Worm (Caenorhabditis elegans) whole organism, L3 larva: Measurements from ENCODE around the gene T26C5.5.
A peak's percentile ranks its signal among the peaks of the same experiment; 100 is the strongest.

Experiments
- R02D3.7 ChIP-seq: fragments of 150-350 bp; optimal IDR thresholded peaks from 2 replicates; lab custom pipeline; 2014; ENCODE audit warnings: missing biosample characterization, missing genetic modification characterization
- ZK546.5 ChIP-seq: sonication (generic microtip); optimal IDR thresholded peaks from 2 replicates; lab custom pipeline; 2017; ENCODE audit warnings: missing biosample characterization, missing genetic modification characterization
- aly-2 ChIP-seq: fragments of 150-350 bp; optimal IDR thresholded peaks from 2 replicates; lab custom pipeline; 2014; ENCODE audit warnings: missing biosample characterization, missing genetic modification characterization
- ama-1 ChIP-seq: fragments of 150-350 bp; optimal IDR thresholded peaks from 2 replicates; lab custom pipeline; 2018
- ceh-28 ChIP-seq: fragments of 150-350 bp; optimal IDR thresholded peaks from 2 replicates; lab custom pipeline; 2014; ENCODE audit warnings: missing biosample characterization, missing genetic modification reagents, missing genetic modification characterization
- ceh-82 ChIP-seq: fragments of 150-350 bp; optimal IDR thresholded peaks from 2 replicates; lab custom pipeline; 2014; ENCODE audit warnings: missing biosample characterization, missing genetic modification characterization
- ceh-9 ChIP-seq: sonication (generic microtip); optimal IDR thresholded peaks from 2 replicates; lab custom pipeline; 2018; ENCODE audit warnings: missing biosample characterization, missing genetic modification characterization
- egl-27 ChIP-seq: sonication (generic microtip); optimal IDR thresholded peaks from 4 replicates; lab custom pipeline; 2017; ENCODE audit warnings: missing biosample characterization, missing genetic modification reagents, missing genetic modification characterization
- egl-5 ChIP-seq: fragments of 150-350 bp; optimal IDR thresholded peaks from 2 replicates; lab custom pipeline; 2017; ENCODE audit warnings: missing biosample characterization, missing genetic modification reagents, missing genetic modification characterization, inconsistent platforms
- elt-1 ChIP-seq: fragments of 150-350 bp; optimal IDR thresholded peaks from 2 replicates; lab custom pipeline; 2014; ENCODE audit warnings: missing biosample characterization, missing genetic modification characterization
- elt-2 ChIP-seq: sonication (generic microtip); optimal IDR thresholded peaks from 2 replicates; lab custom pipeline; 2016; ENCODE audit warnings: missing genetic modification reagents, mild to moderate bottlenecking, missing genetic modification characterization, missing compliant biosample characterization
- elt-3 ChIP-seq, 3 experiments: fragments of 150-350 bp in 1 of 3; sonication (generic microtip) in 2 of 3; optimal IDR thresholded peaks; 2 replicates in 2 of 3; 4 replicates in 1 of 3; lab custom pipeline; 2014 to 2017; ENCODE audit warnings: missing biosample characterization in 3 of 3, missing genetic modification characterization in 3 of 3
- eor-1 ChIP-seq, 2 experiments: fragments of 150-350 bp; optimal IDR thresholded peaks; 2 replicates each; lab custom pipeline; 2014 to 2018; ENCODE audit warnings: missing biosample characterization in 2 of 2, missing genetic modification characterization in 2 of 2
- fkh-10 ChIP-seq: sonication (generic microtip); optimal IDR thresholded peaks from 2 replicates; lab custom pipeline; 2017; ENCODE audit warnings: missing biosample characterization, missing genetic modification reagents, missing genetic modification characterization
- fos-1 ChIP-seq: fragments of 150-350 bp; optimal IDR thresholded peaks from 2 replicates; lab custom pipeline; 2014; ENCODE audit warnings: missing biosample characterization, missing genetic modification characterization
- hmg-11 ChIP-seq: sonication (generic microtip); optimal IDR thresholded peaks from 2 replicates; lab custom pipeline; 2016; ENCODE audit warnings: missing genetic modification characterization, missing compliant biosample characterization
- lin-15B ChIP-seq: fragments of 150-350 bp; optimal IDR thresholded peaks from 2 replicates; lab custom pipeline; 2014; ENCODE audit warnings: missing biosample characterization, missing genetic modification characterization
- lin-39 ChIP-seq: fragments of 150-350 bp; optimal IDR thresholded peaks from 2 replicates; lab custom pipeline; 2018; ENCODE audit warnings: missing biosample characterization, missing genetic modification reagents, missing genetic modification characterization
- mml-1 ChIP-seq: fragments of 150-350 bp; sonication (generic microtip); optimal IDR thresholded peaks from 3 replicates; lab custom pipeline; 2014; ENCODE audit warnings: missing biosample characterization, missing genetic modification characterization
- nfya-1 ChIP-seq: sonication (generic microtip); optimal IDR thresholded peaks from 2 replicates; lab custom pipeline; 2017; ENCODE audit warnings: missing genetic modification characterization, mild to moderate bottlenecking, missing compliant biosample characterization, antibody characterized with exemption, moderate library complexity; ENCODE audit not compliant: insufficient read depth
- nhr-11 ChIP-seq: fragments of 150-350 bp; optimal IDR thresholded peaks from 2 replicates; lab custom pipeline; 2014; ENCODE audit warnings: missing biosample characterization, missing genetic modification characterization
- nhr-12 ChIP-seq: fragments of 150-350 bp; optimal IDR thresholded peaks from 2 replicates; lab custom pipeline; 2014; ENCODE audit warnings: missing biosample characterization, missing genetic modification characterization
- nhr-23 ChIP-seq: fragments of 150-350 bp; optimal IDR thresholded peaks from 2 replicates; lab custom pipeline; 2014; ENCODE audit warnings: missing biosample characterization, missing genetic modification reagents, missing genetic modification characterization
- nhr-237 ChIP-seq: fragments of 150-350 bp; optimal IDR thresholded peaks from 2 replicates; lab custom pipeline; 2014; ENCODE audit warnings: missing biosample characterization, missing genetic modification characterization
- nhr-25 ChIP-seq: sonication (generic microtip); optimal IDR thresholded peaks from 2 replicates; lab custom pipeline; 2017; ENCODE audit warnings: missing biosample characterization, missing genetic modification characterization
- nhr-43 ChIP-seq: sonication (generic microtip); optimal IDR thresholded peaks from 2 replicates; lab custom pipeline; 2016; ENCODE audit warnings: mild to moderate bottlenecking, missing genetic modification characterization, missing compliant biosample characterization; ENCODE audit not compliant: poor library complexity, severe bottlenecking
- nhr-76 ChIP-seq: fragments of 150-350 bp; sonication (generic microtip); optimal IDR thresholded peaks from 5 replicates; lab custom pipeline; 2014; ENCODE audit warnings: missing biosample characterization, missing genetic modification characterization
- nhr-77 ChIP-seq: fragments of 150-350 bp; optimal IDR thresholded peaks from 2 replicates; lab custom pipeline; 2014; ENCODE audit warnings: missing biosample characterization, missing genetic modification characterization
- pha-4 ChIP-seq: fragments of 150-350 bp; optimal IDR thresholded peaks from 2 replicates; lab custom pipeline; 2014; ENCODE audit warnings: missing biosample characterization, missing genetic modification reagents, missing genetic modification characterization
- pqm-1 ChIP-seq: fragments of 150-350 bp; optimal IDR thresholded peaks from 2 replicates; lab custom pipeline; 2017; ENCODE audit warnings: missing biosample characterization, missing genetic modification characterization, inconsistent platforms
- sea-2 ChIP-seq: fragments of 150-350 bp; sonication (generic microtip); optimal IDR thresholded peaks from 4 replicates; lab custom pipeline; 2014; ENCODE audit warnings: missing biosample characterization, missing genetic modification reagents, missing genetic modification characterization
- skn-1 ChIP-seq: fragments of 150-350 bp; optimal IDR thresholded peaks from 2 replicates; lab custom pipeline; 2014; ENCODE audit warnings: missing biosample characterization, missing genetic modification characterization
- snpc-4 ChIP-seq: fragments of 150-350 bp; optimal IDR thresholded peaks from 2 replicates; lab custom pipeline; 2014; ENCODE audit warnings: missing biosample characterization, missing genetic modification characterization
- tbx-2 ChIP-seq: sonication (generic microtip); optimal IDR thresholded peaks from 2 replicates; lab custom pipeline; 2016; ENCODE audit warnings: mild to moderate bottlenecking, missing genetic modification characterization, missing compliant biosample characterization
- unc-39 ChIP-seq: sonication (generic microtip); optimal IDR thresholded peaks from 4 replicates; lab custom pipeline; 2017; ENCODE audit warnings: missing biosample characterization, missing genetic modification characterization
- unc-62 ChIP-seq: fragments of 150-350 bp; sonication (generic microtip); optimal IDR thresholded peaks from 4 replicates; lab custom pipeline; 2014; ENCODE audit warnings: missing biosample characterization, missing genetic modification reagents, missing genetic modification characterization
- zag-1 ChIP-seq: fragments of 150-350 bp; optimal IDR thresholded peaks from 2 replicates; lab custom pipeline; 2014; ENCODE audit warnings: missing biosample characterization, missing genetic modification characterization
- ztf-11 ChIP-seq: fragments of 150-350 bp; optimal IDR thresholded peaks from 2 replicates; lab custom pipeline; 2014; ENCODE audit warnings: missing biosample characterization, missing genetic modification characterization
- ztf-4 ChIP-seq: fragments of 150-350 bp; optimal IDR thresholded peaks from 2 replicates; lab custom pipeline; 2014; ENCODE audit warnings: missing biosample characterization, missing genetic modification characterization

Gene T26C5.5

DNA sequence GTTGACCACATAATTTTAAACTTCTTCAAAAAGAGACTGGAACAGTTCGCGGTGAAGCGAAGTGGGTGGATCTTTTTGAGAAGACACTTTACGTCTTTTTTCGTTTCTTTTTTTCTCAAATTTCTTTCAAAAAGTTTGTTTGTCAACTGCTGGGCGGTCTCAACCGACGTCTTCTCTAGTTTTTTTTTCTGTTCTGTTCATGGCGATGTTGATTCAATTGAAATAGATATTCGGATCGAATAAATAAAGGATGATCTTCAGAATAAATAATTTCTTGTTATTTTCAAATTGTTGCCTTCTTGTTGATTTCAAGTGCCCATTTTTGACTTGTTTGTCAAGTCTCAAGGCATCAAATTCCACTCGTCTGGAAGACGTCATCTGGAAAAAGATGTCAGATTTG, 3.9 kb upstream of the T26C5.5 start, which contains the start of gene T26C5.4:
Gene T26C5.4 (minus strand): TSS at position 101 of the 400 bp plus-strand sequence.
- TF ChIP-seq egl-5 (no peak), R02D3.7 (tag; lab: Kevin White, UChicago) (no peak), sea-2 (GFP tag; lab: Kevin White, UChicago) (no peak), ZK546.5 (tag; lab: Kevin White, UChicago) (no peak), unc-39 (tag; lab: Kevin White, UChicago) (no peak), eor-1 (tag; optimal IDR thresholded peaks at IDR 0.05; lab: Kevin White, UChicago) (no peak), nhr-23 (tag; lab: Kevin White, UChicago) (no peak), nhr-25 (tag; lab: Kevin White, UChicago) (no peak), unc-62 (no peak), nhr-43 (tag; lab: Kevin White, UChicago) (no peak), elt-1 (tag; lab: Kevin White, UChicago) (no peak), ztf-11 (tag; lab: Kevin White, UChicago) (no peak), fkh-10 (GFP tag; lab: Kevin White, UChicago) (no peak), lin-15B (tag; lab: Kevin White, UChicago) (no peak), nfya-1 (tag; lab: Kevin White, UChicago) (no peak), skn-1 (tag; lab: Kevin White, UChicago) (no peak)

DNA sequence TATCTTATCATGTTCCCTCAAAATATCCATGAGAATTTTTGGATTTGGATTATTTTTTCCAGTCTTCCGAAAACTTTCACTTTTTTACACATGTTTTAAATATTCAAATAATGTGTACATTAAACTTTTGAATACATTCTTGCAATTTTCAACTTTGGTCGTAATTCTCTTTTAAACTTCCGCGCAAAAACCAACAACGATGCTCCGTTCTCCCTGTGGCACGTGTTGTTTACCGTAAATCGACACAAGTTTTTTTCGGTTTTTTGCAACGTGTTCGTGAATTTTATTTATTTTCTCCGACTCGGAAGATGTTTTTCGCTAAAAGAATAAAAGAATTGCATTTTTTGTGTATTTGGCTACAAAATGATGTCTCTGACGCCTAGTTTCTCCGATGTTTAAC, 3.7 kb downstream of the T26C5.5 start:
- TF ChIP-seq elt-3 (tag; optimal IDR thresholded peaks at IDR 0.05; lab: Kevin White, UChicago): no peak
- TF ChIP-seq fkh-10 (GFP tag; lab: Kevin White, UChicago): no peak
- no peak for TF ChIP-seq ZK546.5 (tag; lab: Kevin White, UChicago)
- TF ChIP-seq unc-39 (tag; lab: Kevin White, UChicago): no peak
- no peak for TF ChIP-seq nhr-11 (tag; lab: Kevin White, UChicago)
- TF ChIP-seq nhr-77 (tag; lab: Kevin White, UChicago): no peak
- TF ChIP-seq egl-27: no peak
- TF ChIP-seq tbx-2 (tag; lab: Kevin White, UChicago): no peak
- no peak for TF ChIP-seq pqm-1
- TF ChIP-seq eor-1 (tag; optimal IDR thresholded peaks at IDR 0.05; lab: Kevin White, UChicago): no peak
- no peak for TF ChIP-seq fos-1 (tag; lab: Kevin White, UChicago)
- TF ChIP-seq unc-62: no peak
- no peak for TF ChIP-seq nhr-237 (tag; lab: Kevin White, UChicago)
- TF ChIP-seq aly-2 (tag; lab: Kevin White, UChicago): no peak
- no peak for TF ChIP-seq snpc-4 (tag; lab: Kevin White, UChicago)
- TF ChIP-seq lin-15B (tag; lab: Kevin White, UChicago): peak; percentile 42
- TF ChIP-seq zag-1 (tag; lab: Kevin White, UChicago): no peak
- TF ChIP-seq nhr-43 (tag; lab: Kevin White, UChicago): no peak
- peak; percentile 54 for TF ChIP-seq nfya-1 (tag; lab: Kevin White, UChicago)
- no peak for TF ChIP-seq skn-1 (tag; lab: Kevin White, UChicago)
- TF ChIP-seq nhr-12: no peak
- TF ChIP-seq ztf-4: no peak
- no peak for TF ChIP-seq nhr-76 (tag; lab: Kevin White, UChicago)
- peak; percentile 17 for TF ChIP-seq hmg-11 (tag; lab: Kevin White, UChicago)
- TF ChIP-seq elt-1 (tag; lab: Kevin White, UChicago): no peak
- no peak for TF ChIP-seq ceh-28 (tag; lab: Kevin White, UChicago)
- peak; percentile 14 for TF ChIP-seq elt-2 (tag; lab: Kevin White, UChicago)
- no peak for TF ChIP-seq ztf-11 (tag; lab: Kevin White, UChicago)
- peak; percentile 94 for TF ChIP-seq pha-4 (tag; lab: Kevin White, UChicago)
- TF ChIP-seq R02D3.7 (tag; lab: Kevin White, UChicago): peak; percentile 94
- TF ChIP-seq ama-1: peak; percentile 24
- TF ChIP-seq, all 47 proteins: peak for 7

DNA sequence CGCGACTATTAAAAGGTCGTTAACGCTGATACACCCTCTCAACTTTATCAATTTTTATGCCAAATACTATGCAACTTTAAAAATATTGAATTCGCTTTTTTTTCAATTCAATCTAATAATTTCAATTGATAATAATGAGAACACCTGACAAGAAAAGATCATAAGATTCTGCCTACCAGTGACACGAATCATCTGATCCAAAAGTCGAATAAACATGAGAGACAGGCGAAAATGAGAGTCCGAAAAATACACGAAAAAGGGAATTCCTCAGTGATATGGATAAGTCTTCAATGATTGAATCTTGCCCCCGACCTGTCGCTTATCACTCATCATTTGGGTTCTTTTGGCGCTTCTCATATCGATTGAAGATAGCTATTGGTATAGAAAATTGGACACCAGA, 4.9 kb downstream of the T26C5.5 start:
- TF ChIP-seq nhr-43 (tag; lab: Kevin White, UChicago): no peak
- TF ChIP-seq ceh-28 (tag; lab: Kevin White, UChicago): no peak
- TF ChIP-seq elt-2 (tag; lab: Kevin White, UChicago): no peak
- TF ChIP-seq nhr-76 (tag; lab: Kevin White, UChicago): no peak
- no peak for TF ChIP-seq lin-39 (tag; lab: Kevin White, UChicago)
- no peak for TF ChIP-seq ceh-82 (tag; lab: Kevin White, UChicago)
- TF ChIP-seq pha-4 (tag; lab: Kevin White, UChicago): no peak
- no peak for TF ChIP-seq pqm-1
- no peak for TF ChIP-seq ceh-9 (tag; lab: Kevin White, UChicago)
- TF ChIP-seq tbx-2 (tag; lab: Kevin White, UChicago): no peak
- TF ChIP-seq mml-1 (tag; lab: Kevin White, UChicago): no peak
- no peak for TF ChIP-seq hmg-11 (tag; lab: Kevin White, UChicago)
- TF ChIP-seq nhr-11 (tag; lab: Kevin White, UChicago): no peak
- no peak for TF ChIP-seq aly-2 (tag; lab: Kevin White, UChicago)
- TF ChIP-seq fkh-10 (GFP tag; lab: Kevin White, UChicago): no peak
- TF ChIP-seq sea-2 (GFP tag; lab: Kevin White, UChicago): no peak
- TF ChIP-seq nhr-237 (tag; lab: Kevin White, UChicago): no peak
- no peak for TF ChIP-seq nhr-77 (tag; lab: Kevin White, UChicago)
